Worm (Caenorhabditis elegans): ENCODE measurements around the gene srx-67.

- TF ChIP-seq ztf-4 (tag; optimal IDR thresholded peaks at IDR 0.05) (no peak), elt-2 (tag; optimal IDR thresholded peaks at IDR 0.05) (no peak), skn-1 (tag; optimal IDR thresholded peaks at IDR 0.05) (no peak), egl-27 (tag; optimal IDR thresholded peaks at IDR 0.05) (no peak), aly-2 (tag; optimal IDR thresholded peaks at IDR 0.05) (no peak), nhr-12 (tag; optimal IDR thresholded peaks at IDR 0.05) (no peak), ama-1 (optimal IDR thresholded peaks at IDR 0.05) (no peak), R02D3.7 (tag; optimal IDR thresholded peaks at IDR 0.05) (no peak), nhr-25 (tag; optimal IDR thresholded peaks at IDR 0.05) (no peak)
Observed at ce11 chrV:3878223-3878622, 38.4 kb upstream of the srx-67 start, which contains the start of gene nhr-159.
